Fruit fly (Drosophila melanogaster) whole organism, embryonic: ENCODE data around the gene CRAT.
A peak's percentile ranks its signal among the peaks of the same experiment; 100 is the strongest.

Experiments
- ATbp ChIP-seq: fragments of 200-800 bp; sonication (Bioruptor generic); optimal IDR thresholded peaks from 2 replicates; lab custom pipeline; 2017; ENCODE audit warnings: missing biosample characterization, mild to moderate bottlenecking, missing genetic modification characterization, missing genetic modification reagents
- Ada2b ChIP-seq: fragments of 200-800 bp; sonication (Bioruptor generic); IDR thresholded peaks from 2 replicates; pipeline ENCODE4 v1.3.6; 2022; ENCODE audit warnings: missing biosample characterization, missing genetic modification characterization
- Atf6 ChIP-seq: fragments of 200-800 bp; sonication (Bioruptor generic); IDR thresholded peaks from 2 replicates; pipeline ENCODE4 v1.3.6; 2022; ENCODE audit warnings: missing biosample characterization, missing genetic modification characterization
- BtbVII ChIP-seq: fragments of 200-800 bp; sonication (Bioruptor generic); optimal IDR thresholded peaks from 3 replicates; lab custom pipeline; 2017; ENCODE audit warnings: missing biosample characterization, mild to moderate bottlenecking, missing genetic modification characterization
- CG10431 ChIP-seq: fragments of 200-800 bp; sonication (Bioruptor generic); optimal IDR thresholded peaks from 3 replicates; lab custom pipeline; 2018; ENCODE audit warnings: missing biosample characterization, mild to moderate bottlenecking, missing genetic modification characterization
- CG11085 ChIP-seq: fragments of 200-800 bp; sonication (Bioruptor generic); IDR thresholded peaks from 2 replicates; pipeline ENCODE4 v1.3.6; 2022; ENCODE audit warnings: missing biosample characterization, missing genetic modification characterization
- CG11723 ChIP-seq: fragments of 200-800 bp; sonication (Bioruptor generic); optimal IDR thresholded peaks from 2 replicates; lab custom pipeline; 2017; ENCODE audit warnings: missing biosample characterization, mild to moderate bottlenecking, missing genetic modification characterization
- CG14667 ChIP-seq: fragments of 200-800 bp; sonication (Bioruptor generic); IDR thresholded peaks from 2 replicates; pipeline ENCODE4 v1.3.6; 2022; ENCODE audit warnings: missing biosample characterization, missing genetic modification characterization
- CG15011 ChIP-seq: fragments of 200-800 bp; sonication (Bioruptor generic); optimal IDR thresholded peaks from 3 replicates; lab custom pipeline; 2018; ENCODE audit warnings: missing biosample characterization, mild to moderate bottlenecking, missing genetic modification characterization
- CG15514 ChIP-seq: fragments of 200-800 bp; sonication (Bioruptor generic); optimal IDR thresholded peaks from 3 replicates; lab custom pipeline; 2017; ENCODE audit warnings: missing biosample characterization, missing genetic modification characterization, mild to moderate bottlenecking, moderate library complexity, missing genetic modification reagents
- CG2202 ChIP-seq: fragments of 200-800 bp; sonication (Bioruptor generic); optimal IDR thresholded peaks from 2 replicates; lab custom pipeline; 2018; ENCODE audit warnings: missing biosample characterization, mild to moderate bottlenecking, missing genetic modification characterization
- CG30403 ChIP-seq: fragments of 200-800 bp; sonication (Bioruptor generic); optimal IDR thresholded peaks from 3 replicates; lab custom pipeline; 2016; ENCODE audit warnings: missing biosample characterization, missing genetic modification characterization
- CG32532 ChIP-seq: fragments of 200-800 bp; sonication (Bioruptor generic); IDR thresholded peaks from 2 replicates; pipeline ENCODE4 v1.3.6; 2022; ENCODE audit warnings: missing biosample characterization, missing genetic modification characterization
- CG32772 ChIP-seq: fragments of 200-800 bp; sonication (Bioruptor generic); IDR thresholded peaks from 2 replicates; pipeline ENCODE4 v1.3.6; 2022; ENCODE audit warnings: missing biosample characterization, missing genetic modification characterization
- CG4404 ChIP-seq: fragments of 200-800 bp; sonication (Bioruptor generic); IDR thresholded peaks from 2 replicates; pipeline ENCODE4 v1.3.6; 2022; ENCODE audit warnings: missing biosample characterization, missing genetic modification characterization
- CG6175 ChIP-seq: fragments of 200-800 bp; sonication (Bioruptor generic); IDR thresholded peaks from 3 replicates; pipeline ENCODE4 v1.3.6; 2022; ENCODE audit warnings: missing biosample characterization, missing genetic modification characterization
- CG6272 ChIP-seq: fragments of 200-800 bp; sonication (Bioruptor generic); IDR thresholded peaks from 2 replicates; pipeline ENCODE4 v1.3.6; 2022; ENCODE audit warnings: missing biosample characterization, missing genetic modification characterization
- CG6813 ChIP-seq: fragments of 200-800 bp; sonication (Bioruptor generic); optimal IDR thresholded peaks from 2 replicates; lab custom pipeline; 2017; ENCODE audit warnings: missing biosample characterization, missing genetic modification characterization, mild to moderate bottlenecking, moderate library complexity, missing genetic modification reagents
- CG7839 ChIP-seq: fragments of 200-800 bp; sonication (Bioruptor generic); optimal IDR thresholded peaks from 3 replicates; lab custom pipeline; 2018; ENCODE audit warnings: missing biosample characterization, mild to moderate bottlenecking, missing genetic modification characterization, moderate library complexity
- CG8089 ChIP-seq: fragments of 200-800 bp; sonication (Bioruptor generic); optimal IDR thresholded peaks from 3 replicates; lab custom pipeline; 2016; ENCODE audit warnings: missing biosample characterization, missing genetic modification characterization
- CG8478 ChIP-seq: fragments of >200 bp; optimal IDR thresholded peaks from 2 replicates; lab custom pipeline; 2018
- CG8924 ChIP-seq: fragments of 200-800 bp; optimal IDR thresholded peaks from 3 replicates; lab custom pipeline; 2019; ENCODE audit warnings: missing biosample characterization, mild to moderate bottlenecking, missing genetic modification characterization, moderate library complexity
- Camta ChIP-seq: fragments of 200-800 bp; sonication (Bioruptor generic); optimal IDR thresholded peaks from 2 replicates; lab custom pipeline; 2016; ENCODE audit warnings: missing biosample characterization, missing genetic modification characterization
- Dp ChIP-seq: fragments of 200-800 bp; sonication (Bioruptor generic); optimal IDR thresholded peaks from 2 replicates; lab custom pipeline; 2018; ENCODE audit warnings: missing biosample characterization, mild to moderate bottlenecking, missing genetic modification characterization, moderate library complexity
- Drgx ChIP-seq: fragments of 200-800 bp; sonication (Bioruptor generic); IDR thresholded peaks from 2 replicates; pipeline ENCODE4 v1.3.6; 2022; ENCODE audit warnings: missing biosample characterization, missing genetic modification characterization
- Fer2 ChIP-seq: fragments of 200-800 bp; sonication (Bioruptor generic); optimal IDR thresholded peaks from 2 replicates; lab custom pipeline; 2018; ENCODE audit warnings: missing biosample characterization, mild to moderate bottlenecking, missing genetic modification characterization, moderate library complexity
- Gsc ChIP-seq: fragments of 200-800 bp; sonication (Bioruptor generic); IDR thresholded peaks from 2 replicates; pipeline ENCODE4 v1.3.6; 2022; ENCODE audit warnings: missing biosample characterization, missing genetic modification characterization
- Hand ChIP-seq: fragments of 200-800 bp; sonication (Bioruptor generic); optimal IDR thresholded peaks from 2 replicates; lab custom pipeline; 2017; ENCODE audit warnings: mild to moderate bottlenecking, missing biosample characterization, missing genetic modification reagents, missing genetic modification characterization
- HmgD ChIP-seq: fragments of 200-800 bp; sonication (Bioruptor generic); optimal IDR thresholded peaks from 3 replicates; lab custom pipeline; 2016; ENCODE audit warnings: missing biosample characterization, missing genetic modification characterization
- Lpt ChIP-seq: fragments of >200 bp; optimal IDR thresholded peaks from 2 replicates; lab custom pipeline; 2018; ENCODE audit warnings: missing biosample characterization, missing genetic modification characterization
- Mad ChIP-seq: fragments of 200-800 bp; sonication (Bioruptor generic); optimal IDR thresholded peaks from 2 replicates; lab custom pipeline; 2016; ENCODE audit warnings: missing biosample characterization, missing genetic modification characterization
- Med ChIP-seq: fragments of 200-800 bp; sonication (Bioruptor generic); peaks from one replicate; lab custom pipeline; 2016; ENCODE audit warnings: missing biosample characterization, missing genetic modification characterization, mild to moderate bottlenecking, inconsistent platforms, moderate library complexity
- NC2β ChIP-seq: fragments of 200-800 bp; sonication (Bioruptor generic); optimal IDR thresholded peaks from 2 replicates; lab custom pipeline; 2016; ENCODE audit warnings: missing biosample characterization, missing genetic modification characterization
- PHDP ChIP-seq: fragments of 200-800 bp; sonication (Bioruptor generic); optimal IDR thresholded peaks from 3 replicates; lab custom pipeline; 2018; ENCODE audit warnings: missing biosample characterization, mild to moderate bottlenecking, missing genetic modification characterization, moderate library complexity
- Rx ChIP-seq: fragments of 200-800 bp; sonication (Bioruptor generic); IDR thresholded peaks from 2 replicates; pipeline ENCODE4 v1.3.6; 2022; ENCODE audit warnings: missing biosample characterization, missing genetic modification characterization
- bcd ChIP-seq: fragments of 200-800 bp; sonication (Bioruptor generic); optimal IDR thresholded peaks from 2 replicates; lab custom pipeline; 2017; ENCODE audit warnings: missing biosample characterization, mild to moderate bottlenecking, missing genetic modification characterization
- chinmo ChIP-seq: fragments of 200-800 bp; sonication (Bioruptor generic); IDR thresholded peaks from 4 replicates; pipeline ENCODE4 v1.3.6; 2022; ENCODE audit warnings: missing biosample characterization, missing genetic modification characterization; ENCODE audit not compliant: partially characterized antibody
- dysf ChIP-seq: fragments of 200-800 bp; sonication (Bioruptor generic); IDR thresholded peaks from 3 replicates; pipeline ENCODE4 v1.3.6; 2022; ENCODE audit warnings: missing biosample characterization, missing genetic modification characterization
- ftz-f1 ChIP-seq: fragments of 200-800 bp; sonication (Bioruptor generic); optimal IDR thresholded peaks from 2 replicates; lab custom pipeline; 2016; ENCODE audit warnings: missing biosample characterization, missing genetic modification characterization
- lmd ChIP-seq: fragments of 200-800 bp; sonication (Bioruptor generic); IDR thresholded peaks from 2 replicates; pipeline ENCODE4 v1.3.6; 2022; ENCODE audit warnings: missing biosample characterization, missing genetic modification characterization
- maf-S ChIP-seq: fragments of 200-800 bp; sonication (Bioruptor generic); optimal IDR thresholded peaks from 2 replicates; lab custom pipeline; 2016; ENCODE audit warnings: missing biosample characterization, missing genetic modification characterization
- phol ChIP-seq: fragments of 200-800 bp; sonication (Bioruptor generic); optimal IDR thresholded peaks from 3 replicates; lab custom pipeline; 2018; ENCODE audit warnings: missing biosample characterization, mild to moderate bottlenecking, missing genetic modification characterization, moderate library complexity
- pnt ChIP-seq: fragments of 200-800 bp; sonication (Bioruptor generic); optimal IDR thresholded peaks from 3 replicates; lab custom pipeline; 2016; ENCODE audit warnings: missing biosample characterization, missing genetic modification characterization
- rib ChIP-seq: fragments of 200-800 bp; sonication (Bioruptor generic); IDR thresholded peaks from 2 replicates; pipeline ENCODE4 v1.3.6; 2022; ENCODE audit warnings: missing biosample characterization, missing genetic modification characterization
- sd ChIP-seq: fragments of 200-800 bp; sonication (Bioruptor generic); optimal IDR thresholded peaks from 3 replicates; lab custom pipeline; 2018; ENCODE audit warnings: missing biosample characterization, mild to moderate bottlenecking, missing genetic modification characterization, moderate library complexity
- stc ChIP-seq: fragments of 200-800 bp; sonication (Bioruptor generic); IDR thresholded peaks from 2 replicates; pipeline ENCODE4 v1.3.6; 2022; ENCODE audit warnings: missing biosample characterization, missing genetic modification characterization
- sug ChIP-seq: fragments of 200-800 bp; optimal IDR thresholded peaks from 2 replicates; lab custom pipeline; 2019; ENCODE audit warnings: missing biosample characterization, mild to moderate bottlenecking, missing genetic modification characterization, moderate library complexity
- tna ChIP-seq: fragments of 200-800 bp; sonication (Bioruptor generic); IDR thresholded peaks from 2 replicates; pipeline ENCODE4 v1.3.6; 2022; ENCODE audit warnings: missing biosample characterization, missing genetic modification characterization; ENCODE audit not compliant: partially characterized antibody
- wek ChIP-seq: fragments of 200-800 bp; sonication (Bioruptor generic); optimal IDR thresholded peaks from 3 replicates; lab custom pipeline; 2018; ENCODE audit warnings: missing biosample characterization, mild to moderate bottlenecking, missing genetic modification characterization, moderate library complexity
- zen2 ChIP-seq: fragments of 200-800 bp; sonication (Bioruptor generic); IDR thresholded peaks from 3 replicates; pipeline ENCODE4 v1.3.6; 2022; ENCODE audit warnings: missing biosample characterization, missing genetic modification characterization; ENCODE audit not compliant: partially characterized antibody

CRAT gene

DNA sequence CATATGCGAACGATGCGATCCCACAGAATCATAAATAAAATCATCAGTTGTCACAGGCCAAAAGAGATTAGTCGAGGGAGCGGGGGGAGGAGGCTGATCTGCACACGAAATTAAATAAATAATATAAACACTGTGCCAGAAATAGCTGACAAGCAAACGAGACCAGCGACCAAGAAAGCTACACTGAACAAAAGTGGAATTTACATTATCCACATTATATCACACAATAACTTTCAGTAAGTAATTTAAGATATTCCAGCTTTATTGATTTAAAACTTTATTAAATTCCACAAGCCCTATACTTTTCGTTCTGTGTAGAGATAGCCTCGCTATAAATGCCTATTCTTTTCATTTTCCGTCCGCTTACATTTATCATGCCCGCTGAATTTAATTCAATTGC lies 28.3 kb upstream of the CRAT start (continued):
- TF ChIP-seq NC2β (peak; percentile 58), lmd (GFP tag; lab: Robert Waterston, UW) (peak; percentile 88), sd (peak; percentile 30), CG11085 (peak; percentile 73), Med (GFP tag; lab: Kevin White, UChicago) (peak; percentile 95), CG8478 (lab: Kevin White, UChicago) (no peak), ftz-f1 (GFP tag; lab: Kevin White, UChicago) (no peak), chinmo (no peak), CG6175 (no peak; the same call in none of the 3 replicates), Lpt (GFP tag; lab: Kevin White, UChicago) (no peak), wek (peak; percentile 27), stc (GFP tag; lab: Robert Waterston, UW) (peak; percentile 86; the same call in 1 of the 2 replicates), zen2 (no peak), CG11723 (GFP tag; lab: Kevin White, UChicago) (peak; percentile 66), BtbVII (GFP tag; lab: Kevin White, UChicago) (peak; percentile 51), Fer2 (tag; lab: Kevin White, UChicago) (peak; percentile 47), PHDP (tag; lab: Kevin White, UChicago) (peak; percentile 84), CG32532 (GFP tag; lab: Robert Waterston, UW) (peak; percentile 91), Rx (GFP tag; lab: Robert Waterston, UW) (peak; percentile 72), ATbp (GFP tag; lab: Kevin White, UChicago) (peak; percentile 81), Mad (GFP tag; lab: Kevin White, UChicago) (peak; percentile 17), CG7839 (tag; lab: Kevin White, UChicago) (peak; percentile 85), CG4404 (GFP tag; lab: Robert Waterston, UW) (peak; percentile 66), CG30403 (GFP tag; lab: Kevin White, UChicago) (peak; percentile 82), sug (peak; percentile 31), Dp (GFP tag; lab: Kevin White, UChicago) (no peak), dysf (GFP tag; lab: Robert Waterston, UW) (peak; percentile 91), CG2202 (tag; lab: Kevin White, UChicago) (no peak), Camta (peak; percentile 77), CG6272 (peak; percentile 47), bcd (peak; percentile 76), CG8089 (GFP tag; lab: Kevin White, UChicago) (peak; percentile 48), tna (GFP tag; lab: Robert Waterston, UW) (no peak), Drgx (GFP tag; lab: Robert Waterston, UW) (peak; percentile 89), Gsc (GFP tag; lab: Robert Waterston, UW) (no peak), CG6813 (peak; percentile 74), CG8924 (tag; lab: Kevin White, UChicago) (peak; percentile 83), Atf6 (GFP tag; lab: Robert Waterston, UW) (peak; percentile 87), CG10431 (GFP tag; lab: Kevin White, UChicago) (no peak), CG15514 (GFP tag; lab: Kevin White, UChicago) (peak; percentile 72), HmgD (GFP tag; lab: Kevin White, UChicago) (no peak), pnt (GFP tag; lab: Kevin White, UChicago) (peak; percentile 68), Hand (GFP tag; lab: Kevin White, UChicago) (no peak), CG14667 (GFP tag; lab: Robert Waterston, UW) (peak; percentile 74), Ada2b (peak; percentile 89), rib (no peak; the same call in 1 of the 2 replicates), phol (tag; lab: Kevin White, UChicago) (peak; percentile 82), maf-S (GFP tag; lab: Kevin White, UChicago) (peak; percentile 68), CG32772 (GFP tag; lab: Robert Waterston, UW) (peak; percentile 82), CG15011 (GFP tag; lab: Kevin White, UChicago) (peak; percentile 59)
